Worm (Caenorhabditis elegans): ENCODE results near the gene akt-1.

DNA sequence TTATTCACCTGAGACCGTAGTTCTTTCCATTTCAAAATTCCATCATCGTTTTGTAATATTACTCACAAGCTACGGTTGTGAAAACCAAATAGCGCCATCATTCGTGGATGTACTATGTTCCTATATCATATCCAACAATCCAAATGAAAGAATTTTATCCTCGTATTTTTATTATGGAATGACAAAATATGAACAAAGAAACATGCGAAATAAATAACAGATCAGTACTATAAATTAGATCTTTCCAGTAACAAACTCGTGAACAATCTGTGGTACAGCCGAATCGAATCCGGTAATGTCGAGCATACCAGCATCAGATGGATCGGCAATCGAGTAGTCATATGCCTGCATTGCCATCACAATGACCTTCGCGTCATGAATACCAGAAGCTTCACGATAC is 4.0 kb downstream of the akt-1 start:
- TF ChIP-seq nhr-77 (tag; optimal IDR thresholded peaks at IDR 0.05) (no peak), nhr-76 (tag; optimal IDR thresholded peaks at IDR 0.05) (no peak), nhr-25 (tag; optimal IDR thresholded peaks at IDR 0.05; ENCODE audit: borderline replicate concordance, insufficient read depth) (no peak), ceh-20 (GFP tag; IDR thresholded peaks at IDR 0.05) (no peak), F44E2.7 (GFP tag; IDR thresholded peaks at IDR 0.05) (no peak), nhr-237 (tag; optimal IDR thresholded peaks at IDR 0.05) (no peak), aly-2 (tag; optimal IDR thresholded peaks at IDR 0.05) (no peak), ztf-11 (tag; optimal IDR thresholded peaks at IDR 0.05) (no peak)

All from whole organism, L4 larva.